Worm (Caenorhabditis elegans) whole organism, early embryonic: ENCODE data around the gene F19B10.3.

ENCODE experiments used
- B0310.2 ChIP-seq: sonication (generic microtip); optimal IDR thresholded peaks from 2 replicates; lab custom pipeline; 2016; ENCODE audit warnings: mild to moderate bottlenecking, missing genetic modification characterization, missing compliant biosample characterization
- F13C5.2 ChIP-seq: sonication (generic microtip); optimal IDR thresholded peaks from 2 replicates; lab custom pipeline; 2017; ENCODE audit warnings: mild to moderate bottlenecking, missing genetic modification characterization, inconsistent platforms, missing compliant biosample characterization
- aly-1 ChIP-seq: sonication (generic microtip); optimal IDR thresholded peaks from 2 replicates; lab custom pipeline; 2016; ENCODE audit warnings: missing genetic modification characterization, missing compliant biosample characterization
- ama-1 ChIP-seq: fragments of 150-350 bp; optimal IDR thresholded peaks from 2 replicates; lab custom pipeline; 2014
- ceh-13 ChIP-seq: fragments of 200-800 bp; sonication (Bioruptor generic); optimal IDR thresholded peaks from 2 replicates; lab custom pipeline; 2018; ENCODE audit warnings: mild to moderate bottlenecking, missing genetic modification characterization, missing compliant biosample characterization
- ceh-36 ChIP-seq: sonication (generic microtip); optimal IDR thresholded peaks from 2 replicates; lab custom pipeline; 2016; ENCODE audit warnings: missing genetic modification characterization, inconsistent platforms, missing compliant biosample characterization
- ets-7 ChIP-seq: sonication (generic microtip); optimal IDR thresholded peaks from 2 replicates; lab custom pipeline; 2016; ENCODE audit warnings: missing genotype, missing genetic modification characterization, missing compliant biosample characterization
- flt-1 ChIP-seq: fragments of 200-800 bp; sonication (Bioruptor generic); IDR thresholded peaks from 2 replicates; pipeline ENCODE4 v1.3.6; 2022; ENCODE audit warnings: missing genetic modification characterization, missing compliant biosample characterization
- hmbx-1 ChIP-seq: sonication (generic microtip); optimal IDR thresholded peaks from 2 replicates; lab custom pipeline; 2016; ENCODE audit warnings: mild to moderate bottlenecking, missing genetic modification characterization, missing compliant biosample characterization
- hmg-4 ChIP-seq: fragments of 200-800 bp; sonication (Bioruptor generic); optimal IDR thresholded peaks from 2 replicates; lab custom pipeline; 2018; ENCODE audit warnings: mild to moderate bottlenecking, missing genetic modification characterization, missing compliant biosample characterization
- hnd-1 ChIP-seq: sonication (generic microtip); optimal IDR thresholded peaks from 2 replicates; lab custom pipeline; 2016; ENCODE audit warnings: missing genetic modification characterization, missing compliant biosample characterization
- pes-1 ChIP-seq: fragments of 200-800 bp; sonication (Bioruptor generic); IDR thresholded peaks from 2 replicates; pipeline ENCODE4 v1.3.6; 2022; ENCODE audit warnings: missing genetic modification reagents, missing genetic modification characterization, missing compliant biosample characterization
- scrt-1 ChIP-seq: fragments of 200-800 bp; sonication (Bioruptor generic); IDR thresholded peaks from 2 replicates; pipeline ENCODE4 v1.3.6; 2022; ENCODE audit warnings: missing genetic modification characterization, missing compliant biosample characterization
- sea-1 ChIP-seq: fragments of 200-800 bp; sonication (Bioruptor generic); conservative IDR thresholded peaks from 2 replicates; pipeline ENCODE4 v1.3.6; 2022; ENCODE audit warnings: missing genetic modification characterization, missing compliant biosample characterization
- tbx-11 ChIP-seq: fragments of 200-800 bp; sonication (Bioruptor generic); IDR thresholded peaks from 2 replicates; pipeline ENCODE4 v1.3.6; 2022; ENCODE audit warnings: missing genetic modification characterization, missing compliant biosample characterization
- tbx-37 ChIP-seq: fragments of 200-800 bp; sonication (Bioruptor generic); conservative IDR thresholded peaks from 2 replicates; pipeline ENCODE4 v1.3.6; 2022; ENCODE audit warnings: missing genetic modification reagents, missing genetic modification characterization, missing compliant biosample characterization
- tra-4 ChIP-seq: sonication (generic microtip); optimal IDR thresholded peaks from 2 replicates; lab custom pipeline; 2017; ENCODE audit warnings: missing genetic modification characterization, missing compliant biosample characterization

The F19B10.3 gene

DNA sequence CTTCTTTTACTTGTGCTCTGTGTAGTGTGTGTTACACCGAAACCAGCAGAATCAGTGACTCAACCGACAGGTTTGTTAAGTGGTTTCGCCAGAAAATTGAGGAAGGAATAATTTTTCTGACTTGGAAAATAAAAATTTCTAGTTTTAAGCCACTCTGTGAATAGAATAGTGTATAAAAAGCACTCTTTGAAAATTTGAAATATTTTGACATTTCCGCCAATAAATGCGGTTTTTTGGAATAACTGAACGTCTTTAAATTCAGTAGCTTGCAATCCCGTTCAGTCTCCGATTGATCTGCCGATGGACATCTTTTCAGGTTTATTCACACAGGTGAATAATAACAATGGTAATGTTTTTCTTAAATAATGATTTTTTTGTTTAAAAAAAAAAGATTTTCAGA lies at the start of gene F19B10.3:
F19B10.3 (plus strand) TSS at position 301 of the 400 bp plus-strand sequence.
- no peak for TF ChIP-seq scrt-1 (GFP tag; lab: Robert Waterston, UW)

DNA sequence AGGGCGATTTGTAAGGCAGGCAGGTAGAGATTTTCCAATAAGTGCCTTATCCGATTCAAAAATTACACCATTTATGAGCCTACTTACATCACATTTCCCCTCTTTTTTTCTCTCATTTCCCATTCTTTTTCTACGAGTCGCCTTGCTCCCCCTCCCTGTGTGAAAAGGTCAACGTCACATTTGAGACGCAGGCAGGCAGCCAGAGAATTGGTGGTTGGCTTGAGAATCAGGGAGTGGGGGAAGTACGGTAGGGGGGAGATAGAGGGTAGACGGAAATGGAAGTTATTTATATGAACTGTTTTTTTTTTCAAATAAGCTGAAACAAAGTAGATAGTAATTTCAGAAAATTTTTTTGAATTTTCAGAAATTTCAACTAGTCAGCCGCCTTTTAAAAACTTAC lies 48.0 kb upstream of the F19B10.3 start:
- TF ChIP-seq flt-1 (GFP tag; lab: Robert Waterston, UW), result no peak
- TF ChIP-seq F13C5.2 (tag; lab: Kevin White, UChicago), result no peak
- TF ChIP-seq tra-4, result no peak
- no peak for TF ChIP-seq hmbx-1
- TF ChIP-seq hmg-4 (GFP tag; lab: Kevin White, UChicago), result no peak
- TF ChIP-seq ets-7 (tag; lab: Kevin White, UChicago), result no peak
- no peak for TF ChIP-seq pes-1
- TF ChIP-seq scrt-1 (GFP tag; lab: Robert Waterston, UW), result no peak
- TF ChIP-seq B0310.2, result no peak
- no peak for TF ChIP-seq tbx-37 (GFP tag; lab: Robert Waterston, UW)
- TF ChIP-seq ama-1 (lab: Kevin White, UChicago), result no peak

DNA sequence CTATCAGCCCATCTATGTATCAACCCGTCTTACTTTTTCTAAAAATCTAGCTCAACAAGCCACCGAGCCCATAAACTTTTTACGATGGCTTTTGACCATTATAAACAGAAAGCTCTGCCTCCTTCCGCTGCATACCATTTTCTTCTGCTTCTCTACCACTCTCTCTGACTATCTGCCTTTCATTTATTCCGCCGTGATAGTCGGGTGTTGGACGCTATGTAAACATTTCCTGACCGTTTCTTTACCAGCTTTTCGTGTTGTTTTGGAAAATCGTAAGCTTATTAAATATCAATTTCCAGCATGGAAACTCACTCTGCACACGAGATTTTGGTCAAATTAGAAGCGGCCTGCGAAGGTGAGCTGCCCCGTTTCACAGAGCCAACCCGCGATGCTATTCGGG lies 47.1 kb upstream of the F19B10.3 start, which contains the start of gene F40E12.1:
F40E12.1 (plus strand) TSS at position 301 of the 400 bp plus-strand sequence.
- TF ChIP-seq pes-1 (no peak), tbx-37 (GFP tag; lab: Robert Waterston, UW) (no peak), ets-7 (tag; lab: Kevin White, UChicago) (no peak), F13C5.2 (tag; lab: Kevin White, UChicago) (no peak), hmg-4 (GFP tag; lab: Kevin White, UChicago) (no peak), tra-4 (no peak), ceh-36 (tag; lab: Kevin White, UChicago) (no peak), hnd-1 (tag; lab: Kevin White, UChicago) (no peak), B0310.2 (no peak), scrt-1 (GFP tag; lab: Robert Waterston, UW) (no peak), ceh-13 (GFP tag; lab: Kevin White, UChicago) (no peak), hmbx-1 (no peak), ama-1 (lab: Kevin White, UChicago) (no peak), tbx-11 (GFP tag; lab: Robert Waterston, UW) (no peak), sea-1 (GFP tag; lab: Robert Waterston, UW) (no peak), aly-1 (tag; lab: Kevin White, UChicago) (no peak), flt-1 (GFP tag; lab: Robert Waterston, UW) (no peak)

DNA sequence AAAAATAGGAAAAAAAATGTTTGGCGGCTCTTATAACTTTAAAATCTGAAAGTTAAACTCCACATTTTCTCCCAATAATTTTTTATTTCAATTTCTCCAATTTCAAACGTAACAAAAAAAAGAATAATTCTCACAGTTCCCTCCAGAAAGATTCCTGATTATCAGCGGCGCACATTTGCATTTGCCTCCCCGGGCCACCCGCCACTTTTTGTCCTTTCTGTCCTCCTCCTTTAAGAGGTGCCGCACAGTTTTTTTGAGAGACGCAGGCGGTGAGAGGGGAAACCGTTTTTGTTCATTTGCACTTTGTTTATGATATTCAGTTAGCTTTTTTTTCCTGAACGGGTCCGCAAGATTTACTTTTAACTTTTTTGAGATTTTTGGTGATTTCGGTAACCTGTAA lies 43.7 kb upstream of the F19B10.3 start:
- TF ChIP-seq aly-1 (tag; lab: Kevin White, UChicago) (no peak), tbx-37 (GFP tag; lab: Robert Waterston, UW) (no peak), sea-1 (GFP tag; lab: Robert Waterston, UW) (no peak), ceh-36 (tag; lab: Kevin White, UChicago) (no peak), pes-1 (no peak)

DNA sequence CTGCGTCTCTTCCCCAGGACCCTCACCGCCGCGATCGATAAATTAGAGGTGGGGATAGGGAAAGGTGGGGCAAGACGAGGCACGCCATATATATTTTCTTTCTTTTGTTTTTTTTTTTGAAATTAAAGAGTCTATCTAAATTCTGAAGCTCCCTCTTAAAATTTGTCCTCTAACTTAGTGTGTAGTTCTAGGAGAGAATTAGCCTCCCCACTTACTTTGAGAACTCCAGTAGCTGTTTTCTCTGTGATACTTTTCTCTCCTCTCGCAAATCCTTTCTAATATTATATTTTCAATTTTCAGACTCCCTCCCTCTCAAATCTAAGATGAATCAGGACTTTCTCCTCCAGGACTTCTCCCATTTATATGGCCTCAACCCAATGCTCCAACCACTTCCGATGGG lies 42.6 kb upstream of the F19B10.3 start, which contains the start of gene M151.7:
M151.7 (plus strand) TSS at position 301 of the 400 bp plus-strand sequence.
- TF ChIP-seq ama-1 (lab: Kevin White, UChicago) (no peak), tbx-37 (GFP tag; lab: Robert Waterston, UW) (no peak), pes-1 (no peak), ceh-36 (tag; lab: Kevin White, UChicago) (no peak)

DNA sequence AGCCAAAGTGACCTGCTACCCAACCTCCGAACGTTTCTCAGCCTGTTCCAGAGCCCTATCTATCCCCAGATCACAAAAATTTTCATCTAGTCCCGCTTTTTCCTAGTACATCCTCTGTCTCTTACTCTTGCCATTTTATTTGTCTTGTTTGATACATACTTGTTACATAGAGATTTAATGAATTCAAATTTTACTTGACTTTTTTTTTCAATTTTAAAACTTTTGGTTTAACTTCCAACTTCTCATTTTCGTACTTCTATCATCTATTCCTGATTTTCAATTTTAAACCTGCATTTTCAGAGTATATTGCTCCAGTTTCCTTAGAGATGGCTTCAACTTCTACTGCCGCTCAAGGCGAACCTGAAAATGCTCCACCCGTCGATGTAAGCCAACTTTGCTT lies 37.7 kb upstream of the F19B10.3 start, which contains the start of gene M151.3:
M151.3 (plus strand) TSS at position 301 of the 400 bp plus-strand sequence.
- TF ChIP-seq ceh-13 (GFP tag; lab: Kevin White, UChicago), result no peak
- TF ChIP-seq ama-1 (lab: Kevin White, UChicago), result no peak
- no peak for TF ChIP-seq pes-1
- no peak for TF ChIP-seq tbx-37 (GFP tag; lab: Robert Waterston, UW)
- TF ChIP-seq ets-7 (tag; lab: Kevin White, UChicago), result no peak
- TF ChIP-seq ceh-36 (tag; lab: Kevin White, UChicago), result no peak
- no peak for TF ChIP-seq hmbx-1
- no peak for TF ChIP-seq flt-1 (GFP tag; lab: Robert Waterston, UW)
- TF ChIP-seq sea-1 (GFP tag; lab: Robert Waterston, UW), result no peak
- TF ChIP-seq aly-1 (tag; lab: Kevin White, UChicago), result no peak
- no peak for TF ChIP-seq hnd-1 (tag; lab: Kevin White, UChicago)
- no peak for TF ChIP-seq tra-4
- TF ChIP-seq scrt-1 (GFP tag; lab: Robert Waterston, UW), result no peak
- TF ChIP-seq tbx-11 (GFP tag; lab: Robert Waterston, UW), result no peak
- TF ChIP-seq B0310.2, result no peak
- no peak for TF ChIP-seq F13C5.2 (tag; lab: Kevin White, UChicago)
- TF ChIP-seq hmg-4 (GFP tag; lab: Kevin White, UChicago), result no peak

DNA sequence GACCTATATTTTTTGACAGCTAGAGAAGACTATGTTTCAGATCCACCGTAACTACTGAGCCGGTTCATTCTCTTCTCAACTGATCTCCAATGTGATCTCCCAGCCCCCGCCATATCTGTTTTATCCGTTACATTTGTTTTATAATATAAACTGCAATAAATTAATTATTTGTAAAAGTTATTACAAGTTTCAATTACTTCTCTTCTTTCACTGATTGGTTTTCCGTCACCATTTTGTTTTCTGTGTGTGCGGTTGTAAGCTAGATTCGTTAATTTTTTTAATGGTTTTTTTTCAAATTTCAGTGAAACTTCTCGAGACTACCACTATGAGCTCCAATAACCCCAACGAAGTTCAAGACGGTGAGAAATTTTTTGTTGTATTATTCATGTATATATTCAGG lies 33.8 kb upstream of the F19B10.3 start, which contains the start of gene M151.2:
M151.2 (plus strand) TSS at position 301 of the 400 bp plus-strand sequence.
- no peak for TF ChIP-seq hmbx-1
- TF ChIP-seq hnd-1 (tag; lab: Kevin White, UChicago), result no peak
- TF ChIP-seq scrt-1 (GFP tag; lab: Robert Waterston, UW), result no peak
- no peak for TF ChIP-seq flt-1 (GFP tag; lab: Robert Waterston, UW)
- no peak for TF ChIP-seq hmg-4 (GFP tag; lab: Kevin White, UChicago)
- no peak for TF ChIP-seq aly-1 (tag; lab: Kevin White, UChicago)
- no peak for TF ChIP-seq ceh-13 (GFP tag; lab: Kevin White, UChicago)
- TF ChIP-seq F13C5.2 (tag; lab: Kevin White, UChicago), result no peak
- TF ChIP-seq ets-7 (tag; lab: Kevin White, UChicago), result no peak
- TF ChIP-seq tra-4, result no peak
- TF ChIP-seq B0310.2, result no peak
- TF ChIP-seq tbx-37 (GFP tag; lab: Robert Waterston, UW), result no peak

DNA sequence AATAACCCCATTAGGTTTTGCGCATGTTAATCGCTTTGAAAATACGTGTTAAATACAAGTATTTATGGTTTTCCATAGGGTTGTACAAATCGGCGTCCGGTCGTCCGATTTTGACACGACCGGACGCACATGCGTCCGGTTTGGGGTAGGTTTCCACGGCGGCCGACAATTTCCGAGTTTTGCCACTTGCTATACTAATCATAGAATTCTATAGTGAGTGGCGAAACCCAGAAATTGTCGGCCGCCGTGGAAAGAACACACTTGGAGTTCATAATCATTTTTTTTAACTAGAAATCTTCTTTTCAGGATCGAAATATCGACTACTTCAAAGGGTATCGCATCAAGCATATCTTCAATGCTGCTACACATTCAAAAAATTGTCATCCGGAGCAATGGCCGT lies 29.8 kb upstream of the F19B10.3 start:
- TF ChIP-seq tbx-37 (GFP tag; lab: Robert Waterston, UW) (no peak), pes-1 (no peak), flt-1 (GFP tag; lab: Robert Waterston, UW) (no peak), F13C5.2 (tag; lab: Kevin White, UChicago) (no peak), scrt-1 (GFP tag; lab: Robert Waterston, UW) (no peak), sea-1 (GFP tag; lab: Robert Waterston, UW) (no peak), aly-1 (tag; lab: Kevin White, UChicago) (no peak), hmbx-1 (no peak), tra-4 (no peak), ama-1 (lab: Kevin White, UChicago) (no peak), ets-7 (tag; lab: Kevin White, UChicago) (no peak), B0310.2 (no peak), hmg-4 (GFP tag; lab: Kevin White, UChicago) (no peak), ceh-36 (tag; lab: Kevin White, UChicago) (no peak), ceh-13 (GFP tag; lab: Kevin White, UChicago) (no peak), hnd-1 (tag; lab: Kevin White, UChicago) (no peak), tbx-11 (GFP tag; lab: Robert Waterston, UW) (no peak)
